Fruit fly (Drosophila melanogaster) whole organism, prepupa: ENCODE data around the gene Chd64.

Experiments used
- CG3032 ChIP-seq: fragments of 200-800 bp; optimal IDR thresholded peaks from 2 replicates; lab custom pipeline; 2019; ENCODE audit warnings: missing biosample characterization, mild to moderate bottlenecking, missing genetic modification characterization, moderate library complexity
- CG4318 ChIP-seq: fragments of 200-800 bp; sonication (Bioruptor generic); optimal IDR thresholded peaks from 3 replicates; lab custom pipeline; 2017; ENCODE audit warnings: missing biosample characterization, mild to moderate bottlenecking, missing genetic modification characterization
- CG9139 ChIP-seq: fragments of 200-800 bp; sonication (Bioruptor generic); optimal IDR thresholded peaks from 3 replicates; lab custom pipeline; 2017; ENCODE audit warnings: missing biosample characterization, mild to moderate bottlenecking, missing genetic modification characterization
- Eip75B ChIP-seq: fragments of 200-800 bp; sonication (Bioruptor generic); optimal IDR thresholded peaks from 3 replicates; lab custom pipeline; 2016; ENCODE audit warnings: missing biosample characterization, missing genetic modification characterization
- Eip78C ChIP-seq: fragments of 200-800 bp; sonication (Bioruptor generic); peaks from one replicate; lab custom pipeline; 2016; ENCODE audit warnings: missing biosample characterization, missing genetic modification characterization
- Smox ChIP-seq: fragments of 200-800 bp; sonication (Bioruptor generic); optimal IDR thresholded peaks from 3 replicates; lab custom pipeline; 2016; ENCODE audit warnings: missing biosample characterization, missing genetic modification characterization
- acj6 ChIP-seq: fragments of 200-800 bp; sonication (Bioruptor generic); optimal IDR thresholded peaks from 3 replicates; lab custom pipeline; 2016; ENCODE audit warnings: missing biosample characterization, missing genetic modification characterization
- salr ChIP-seq, 2 experiments: fragments of 200-800 bp; sonication (Bioruptor generic); optimal IDR thresholded peaks; 3 replicates each; lab custom pipeline; 2016 to 2018; ENCODE audit warnings: missing biosample characterization in 2 of 2, missing genetic modification characterization in 2 of 2, mild to moderate bottlenecking in 1 of 2
- svp ChIP-seq: fragments of 200-800 bp; sonication (Bioruptor generic); peaks from one replicate; lab custom pipeline; 2016; ENCODE audit warnings: missing biosample characterization, missing genetic modification characterization

DNA sequence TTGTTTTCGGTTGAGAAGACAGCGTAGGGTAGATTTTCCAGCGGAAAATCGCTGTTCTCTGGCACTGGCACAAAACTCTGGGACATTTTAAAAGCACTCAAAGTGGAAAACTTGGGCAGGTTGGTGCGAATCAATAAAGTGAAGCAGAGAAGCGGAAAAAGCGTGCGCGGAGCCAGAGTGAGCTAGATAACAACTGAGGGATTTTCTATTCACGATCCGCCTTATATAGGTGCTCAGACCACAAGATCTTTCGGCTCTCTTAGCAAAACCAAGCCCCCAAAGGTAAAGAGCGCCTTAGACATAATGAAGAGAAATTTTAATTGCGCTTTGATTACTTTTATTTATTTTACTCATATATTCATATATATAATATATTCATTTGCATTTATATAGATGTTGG is 48.4 kb downstream of the Chd64 start, which contains the start of gene Faa:
- peak; percentile 42 for TF ChIP-seq svp (GFP tag; lab: Kevin White, UChicago)
- no peak for TF ChIP-seq Eip75B (GFP tag; lab: Kevin White, UChicago)
- TF ChIP-seq Smox (GFP tag; lab: Kevin White, UChicago), result no peak
- TF ChIP-seq CG3032 (tag; lab: Kevin White, UChicago), result no peak
- TF ChIP-seq acj6, result no peak
- TF ChIP-seq Eip78C (GFP tag; lab: Kevin White, UChicago), result no peak
- no peak for TF ChIP-seq CG4318 (GFP tag; lab: Kevin White, UChicago)
- TF ChIP-seq salr (GFP tag; optimal IDR thresholded peaks at IDR 0.05; lab: Kevin White, UChicago), result no peak
- TF ChIP-seq CG9139 (GFP tag; lab: Kevin White, UChicago), result no peak
